Worm (Caenorhabditis elegans): Measurements from ENCODE around the gene C24H11.5.
A peak's percentile ranks its signal among the peaks of the same experiment; 100 is the strongest.

C24H11.5 gene

DNA sequence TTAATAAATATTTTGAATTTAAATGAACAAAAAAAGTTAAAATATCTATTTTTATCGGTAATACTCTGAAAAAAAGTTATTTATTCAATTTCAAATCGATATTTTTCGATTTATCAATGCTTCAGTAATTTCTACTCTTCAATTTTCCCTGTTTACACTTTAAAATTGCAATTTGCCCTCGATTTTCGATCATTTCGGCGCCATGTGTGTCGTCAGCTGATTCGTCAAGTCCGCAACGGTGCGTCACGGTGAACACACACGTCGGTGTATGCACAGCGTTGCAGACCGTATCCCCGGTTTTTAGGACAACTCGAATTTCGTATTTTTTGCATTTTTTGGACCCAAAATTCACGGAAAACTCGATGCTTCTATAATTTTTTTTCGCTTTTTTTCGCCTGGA is 43.2 kb downstream of the C24H11.5 start, which contains the start of gene C18D11.3 (continued):
- peak; percentile 82 for TF ChIP-seq sma-3 (GFP tag; optimal IDR thresholded peaks at IDR 0.05)
- TF ChIP-seq mbf-1 (tag; optimal IDR thresholded peaks at IDR 0.05): no peak

- TF ChIP-seq unc-55 (GFP tag; optimal IDR thresholded peaks at IDR 0.05): no peak
- TF ChIP-seq ztf-11 (tag; optimal IDR thresholded peaks at IDR 0.05): no peak
- no peak for TF ChIP-seq mab-5 (tag; optimal IDR thresholded peaks at IDR 0.05)
- no peak for TF ChIP-seq blmp-1 (tag; optimal IDR thresholded peaks at IDR 0.05; ENCODE audit: insufficient read depth)
- TF ChIP-seq peb-1 (tag; optimal IDR thresholded peaks at IDR 0.05): no peak
These were observed 44.1 kb downstream of the C24H11.5 start for ce11 chrIII:11824088-11824487.

DNA sequence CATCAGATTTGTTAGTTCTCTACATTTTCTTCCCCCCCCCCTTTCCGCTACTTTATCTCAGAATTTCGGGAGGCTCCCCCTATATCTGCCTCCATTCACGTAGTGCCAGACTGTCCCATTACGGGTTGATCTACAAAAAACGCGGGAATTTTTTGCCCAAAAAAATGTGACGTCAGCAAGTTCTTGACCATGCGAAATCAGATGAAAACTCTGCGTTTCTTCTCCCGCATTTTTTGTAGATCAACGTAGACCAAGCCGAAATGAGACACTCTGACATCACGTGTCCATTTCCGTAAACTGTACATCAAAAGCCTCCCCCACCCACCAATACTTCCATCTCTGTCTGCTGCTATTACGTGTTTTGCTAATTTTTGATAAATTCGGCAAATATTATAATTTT is 44.5 kb downstream of the C24H11.5 start:
- no peak for TF ChIP-seq ztf-11 (tag; optimal IDR thresholded peaks at IDR 0.05)
- TF ChIP-seq gmeb-1 (tag; optimal IDR thresholded peaks at IDR 0.05): no peak
- TF ChIP-seq unc-39 (tag; optimal IDR thresholded peaks at IDR 0.05): no peak
- TF ChIP-seq F13H6.1 (tag; optimal IDR thresholded peaks at IDR 0.05): no peak
- TF ChIP-seq nhr-23 (tag; optimal IDR thresholded peaks at IDR 0.05): no peak
- TF ChIP-seq egl-27 (tag; optimal IDR thresholded peaks at IDR 0.05): no peak
- TF ChIP-seq nhr-237 (tag; optimal IDR thresholded peaks at IDR 0.05): no peak
- TF ChIP-seq elt-1 (tag; optimal IDR thresholded peaks at IDR 0.05): no peak
- TF ChIP-seq nhr-129 (tag; optimal IDR thresholded peaks at IDR 0.05): no peak
- TF ChIP-seq unc-55 (GFP tag; optimal IDR thresholded peaks at IDR 0.05): no peak
- no peak for TF ChIP-seq nhr-10 (tag; optimal IDR thresholded peaks at IDR 0.05)
- no peak for TF ChIP-seq zag-1 (tag; optimal IDR thresholded peaks at IDR 0.05)
- no peak for TF ChIP-seq Y55F3AM.14 (GFP tag; optimal IDR thresholded peaks at IDR 0.05)
- TF ChIP-seq elt-3 (tag; optimal IDR thresholded peaks at IDR 0.05): no peak
- TF ChIP-seq sma-3 (GFP tag; optimal IDR thresholded peaks at IDR 0.05): no peak

DNA sequence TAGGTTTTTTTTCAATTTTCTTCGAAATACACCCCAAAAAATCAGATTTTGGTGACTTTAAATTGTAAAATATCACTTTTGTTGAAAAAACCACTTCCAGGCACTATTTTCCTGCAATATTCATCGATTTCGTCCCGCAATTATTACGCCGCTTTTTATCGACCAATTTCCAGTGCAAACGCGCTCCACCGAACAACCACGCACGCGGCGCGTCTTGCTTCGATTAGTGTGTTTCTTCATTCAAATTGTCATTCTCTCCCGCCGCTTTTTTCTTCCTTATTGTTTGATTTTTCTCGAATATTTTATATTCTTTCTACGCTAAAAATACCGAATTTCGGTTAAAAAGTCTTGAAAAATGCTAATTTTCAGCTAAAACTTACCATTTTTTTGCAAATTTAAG is 45.6 kb downstream of the C24H11.5 start:
- TF ChIP-seq unc-39 (tag; optimal IDR thresholded peaks at IDR 0.05) (no peak), lin-13 (GFP tag; optimal IDR thresholded peaks at IDR 0.05) (peak; percentile 51), C34F6.9 (tag; optimal IDR thresholded peaks at IDR 0.05) (peak; percentile 87), fos-1 (tag; optimal IDR thresholded peaks at IDR 0.05) (peak; percentile 48), sma-3 (GFP tag; optimal IDR thresholded peaks at IDR 0.05) (peak; percentile 53), nhr-129 (tag; optimal IDR thresholded peaks at IDR 0.05) (peak; percentile 43), zag-1 (tag; optimal IDR thresholded peaks at IDR 0.05) (peak; percentile 13), ztf-4 (tag; optimal IDR thresholded peaks at IDR 0.05) (no peak), gmeb-1 (tag; optimal IDR thresholded peaks at IDR 0.05) (peak; percentile 35), elt-3 (tag; optimal IDR thresholded peaks at IDR 0.05) (no peak), nhr-237 (tag; optimal IDR thresholded peaks at IDR 0.05) (no peak), mab-5 (tag; optimal IDR thresholded peaks at IDR 0.05) (peak; percentile 22), ztf-11 (tag; optimal IDR thresholded peaks at IDR 0.05) (no peak), blmp-1 (tag; optimal IDR thresholded peaks at IDR 0.05; ENCODE audit: insufficient read depth) (no peak), sem-4 (tag; optimal IDR thresholded peaks at IDR 0.05) (peak; percentile 84), nhr-11 (tag; optimal IDR thresholded peaks at IDR 0.05) (no peak), lsy-2 (tag; optimal IDR thresholded peaks at IDR 0.05) (peak; percentile 36 to 85), crh-2 (tag; optimal IDR thresholded peaks at IDR 0.05) (peak; percentile 74), mdl-1 (tag; optimal IDR thresholded peaks at IDR 0.05) (peak in 1 of 2 experiments; percentile 78), ztf-1 (GFP tag; conservative IDR thresholded peaks at IDR 0.05) (no peak), alr-1 (tag; optimal IDR thresholded peaks at IDR 0.05) (no peak), R02D3.7 (tag; optimal IDR thresholded peaks at IDR 0.05) (no peak), ZK546.5 (tag; optimal IDR thresholded peaks at IDR 0.05) (no peak), unc-55 (GFP tag; optimal IDR thresholded peaks at IDR 0.05) (peak; percentile 85), dmd-4 (tag; optimal IDR thresholded peaks at IDR 0.05) (no peak), nhr-25 (tag; optimal IDR thresholded peaks at IDR 0.05) (peak; percentile 21), snpc-4 (tag; optimal IDR thresholded peaks at IDR 0.05) (peak; percentile 3), aly-2 (tag; optimal IDR thresholded peaks at IDR 0.05) (no peak), nhr-10 (tag; optimal IDR thresholded peaks at IDR 0.05) (no peak), lin-11 (tag; optimal IDR thresholded peaks at IDR 0.05) (peak; percentile 49), ama-1 (optimal IDR thresholded peaks at IDR 0.05) (no peak), sma-9 (GFP tag; optimal IDR thresholded peaks at IDR 0.05) (peak; percentile 0), sma-9 (tag; optimal IDR thresholded peaks at IDR 0.05) (no peak), nhr-6 (tag; optimal IDR thresholded peaks at IDR 0.05) (no peak), skn-1 (tag; optimal IDR thresholded peaks at IDR 0.05) (no peak), F13H6.1 (tag; optimal IDR thresholded peaks at IDR 0.05) (peak; percentile 38)
